Worm (Caenorhabditis elegans) whole organism, L3 larva: ENCODE data around the gene H03E18.1.

ENCODE experiments used
- aly-2 ChIP-seq: fragments of 150-350 bp; optimal IDR thresholded peaks from 2 replicates; lab custom pipeline; 2014; ENCODE audit warnings: missing biosample characterization, missing genetic modification characterization
- ama-1 ChIP-seq: fragments of 150-350 bp; optimal IDR thresholded peaks from 2 replicates; lab custom pipeline; 2018
- jun-1 ChIP-seq: fragments of 150-350 bp; optimal IDR thresholded peaks from 2 replicates; lab custom pipeline; 2014; ENCODE audit warnings: missing biosample characterization, missing genetic modification reagents, missing genetic modification characterization
- mdl-1 ChIP-seq: fragments of 150-350 bp; optimal IDR thresholded peaks from 2 replicates; lab custom pipeline; 2014; ENCODE audit warnings: missing biosample characterization, missing genetic modification characterization
- pha-4 ChIP-seq: fragments of 150-350 bp; optimal IDR thresholded peaks from 2 replicates; lab custom pipeline; 2014; ENCODE audit warnings: missing biosample characterization, missing genetic modification reagents, missing genetic modification characterization
- pqm-1 ChIP-seq: fragments of 150-350 bp; optimal IDR thresholded peaks from 2 replicates; lab custom pipeline; 2017; ENCODE audit warnings: missing biosample characterization, missing genetic modification characterization, inconsistent platforms
- snpc-4 ChIP-seq: fragments of 150-350 bp; optimal IDR thresholded peaks from 2 replicates; lab custom pipeline; 2014; ENCODE audit warnings: missing biosample characterization, missing genetic modification characterization
- ztf-4 ChIP-seq: fragments of 150-350 bp; optimal IDR thresholded peaks from 2 replicates; lab custom pipeline; 2014; ENCODE audit warnings: missing biosample characterization, missing genetic modification characterization

DNA sequence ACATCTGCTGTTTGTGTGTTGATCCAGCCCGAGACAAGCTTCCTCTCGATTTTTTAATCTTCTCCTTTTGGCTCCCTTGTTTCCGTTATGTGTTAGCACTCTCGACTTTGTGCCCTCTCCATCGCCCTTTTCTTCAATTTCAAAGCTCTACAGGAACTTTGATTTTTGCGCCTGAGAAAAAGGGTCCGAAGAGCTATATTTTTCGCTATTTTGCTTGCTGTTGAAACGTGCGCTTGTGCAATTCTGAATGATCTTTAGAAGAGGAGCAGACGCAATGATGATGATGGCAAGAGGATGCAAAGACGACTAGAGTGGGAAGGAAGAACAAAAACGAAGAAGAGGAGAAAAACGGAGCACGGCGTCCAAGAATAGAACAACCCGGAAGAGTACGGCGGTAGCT is 26.0 kb upstream of the H03E18.1 start:
- no peak for TF ChIP-seq snpc-4
- TF ChIP-seq ztf-4 (tag; lab: Kevin White, UChicago) = no peak
- TF ChIP-seq mdl-1 (tag; lab: Kevin White, UChicago) = no peak
- TF ChIP-seq pqm-1 = no peak
- no peak for TF ChIP-seq pha-4 (tag; lab: Kevin White, UChicago)
- no peak for TF ChIP-seq jun-1 (tag; lab: Kevin White, UChicago)
- TF ChIP-seq aly-2 = no peak
- no peak for TF ChIP-seq ama-1 (lab: Kevin White, UChicago)
